Worm (Caenorhabditis elegans) whole organism, midembryonic: Measurements from ENCODE around the gene ttc-37.

Source experiments
- T22C8.4 ChIP-seq: fragments of 200-800 bp; sonication (Bioruptor generic); IDR thresholded peaks from 2 replicates; pipeline ENCODE4 v1.3.6; 2022; ENCODE audit warnings: missing genetic modification characterization, missing compliant biosample characterization
- cog-1 ChIP-seq: sonication (generic microtip); optimal IDR thresholded peaks from 2 replicates; lab custom pipeline; 2016; ENCODE audit warnings: missing genetic modification characterization, missing compliant biosample characterization
- flt-1 ChIP-seq: fragments of 200-800 bp; sonication (Bioruptor generic); IDR thresholded peaks from 2 replicates; pipeline ENCODE4 v1.3.6; 2022; ENCODE audit warnings: missing genetic modification characterization, missing compliant biosample characterization
- klf-2 ChIP-seq: fragments of 200-800 bp; sonication (Bioruptor generic); conservative IDR thresholded peaks from 2 replicates; pipeline ENCODE4 v1.3.6; 2022; ENCODE audit warnings: missing genetic modification reagents, missing genetic modification characterization, missing compliant biosample characterization
- med-1 ChIP-seq: sonication (generic microtip); optimal IDR thresholded peaks from 2 replicates; lab custom pipeline; 2017; ENCODE audit warnings: missing genetic modification characterization, mild to moderate bottlenecking, missing compliant biosample characterization, antibody characterized with exemption, missing genetic modification reagents; ENCODE audit not compliant: insufficient read depth
- ref-1 ChIP-seq: fragments of 200-800 bp; sonication (Bioruptor generic); conservative IDR thresholded peaks from 2 replicates; pipeline ENCODE4 v1.3.6; 2022; ENCODE audit warnings: missing genetic modification reagents, missing genetic modification characterization, missing compliant biosample characterization
- tab-1 ChIP-seq: fragments of 200-800 bp; sonication (Bioruptor generic); IDR thresholded peaks from 2 replicates; pipeline ENCODE4 v1.3.6; 2022; ENCODE audit warnings: missing genetic modification characterization, missing compliant biosample characterization
- ztf-23 ChIP-seq: fragments of 200-800 bp; sonication (Bioruptor generic); IDR thresholded peaks from 2 replicates; pipeline ENCODE4 v1.3.6; 2022; ENCODE audit warnings: missing genetic modification reagents, missing genetic modification characterization, missing compliant biosample characterization
- ztf-29 ChIP-seq: fragments of 200-800 bp; sonication (Bioruptor generic); IDR thresholded peaks from 2 replicates; pipeline ENCODE4 v1.3.6; 2022; ENCODE audit warnings: missing genetic modification reagents, missing genetic modification characterization, missing compliant biosample characterization

The ttc-37 gene

DNA sequence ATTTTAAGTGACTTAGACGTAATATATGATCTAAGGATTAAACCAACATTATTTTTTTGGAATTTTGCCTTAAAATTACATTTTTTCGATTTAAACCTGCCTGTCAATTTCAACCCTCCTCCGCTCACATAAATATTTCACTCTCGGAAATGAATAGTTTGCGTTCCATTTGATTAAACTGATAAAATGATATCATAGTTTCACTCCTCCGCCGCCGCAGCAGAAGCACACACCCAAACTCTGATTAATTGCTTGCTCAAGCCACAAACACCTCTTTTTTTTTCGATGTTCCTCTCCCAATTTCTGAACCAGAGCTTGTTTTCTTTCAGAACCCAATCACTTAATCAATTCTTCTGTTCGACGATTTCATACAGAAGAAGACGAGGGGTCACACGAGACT lies 18.8 kb downstream of the ttc-37 start, which contains the start of gene Y49G5B.1:
Y49G5B.1 (plus strand) TSS at position 324 of the 400 bp plus-strand sequence.
- no peak for TF ChIP-seq med-1 (GFP tag; lab: Kevin White, UChicago)
- TF ChIP-seq ztf-23 (GFP tag; lab: Robert Waterston, UW) = no peak
- no peak for TF ChIP-seq tab-1 (GFP tag; lab: Robert Waterston, UW)
- no peak for TF ChIP-seq flt-1 (GFP tag; lab: Robert Waterston, UW)
- no peak for TF ChIP-seq klf-2
- no peak for TF ChIP-seq ref-1
- no peak for TF ChIP-seq T22C8.4 (GFP tag; lab: Robert Waterston, UW)
- TF ChIP-seq cog-1 (tag; lab: Kevin White, UChicago) = no peak
- TF ChIP-seq ztf-29 (GFP tag; lab: Robert Waterston, UW) = no peak

DNA sequence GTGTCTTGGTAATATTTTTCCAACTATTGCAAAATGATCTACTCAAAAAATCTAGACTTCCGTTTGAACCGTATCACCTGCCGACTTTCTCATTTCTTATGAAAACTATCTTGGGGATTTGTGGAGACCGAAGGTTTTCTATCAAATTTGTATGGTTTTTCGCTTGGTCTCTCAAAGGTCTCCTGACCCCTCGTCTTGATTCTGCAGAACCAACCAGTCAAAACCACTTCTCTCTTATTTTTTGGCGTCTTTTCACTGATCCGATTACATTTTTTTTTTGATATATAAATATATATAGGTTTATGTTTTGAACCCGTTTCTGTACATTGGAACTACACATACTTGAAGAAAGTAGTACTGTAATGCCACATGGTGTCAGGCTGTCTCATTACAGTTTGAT lies 21.4 kb downstream of the ttc-37 start:
- no peak for TF ChIP-seq ztf-29 (GFP tag; lab: Robert Waterston, UW)
- TF ChIP-seq med-1 (GFP tag; lab: Kevin White, UChicago) = no peak
- no peak for TF ChIP-seq ref-1
- no peak for TF ChIP-seq flt-1 (GFP tag; lab: Robert Waterston, UW)
- TF ChIP-seq cog-1 (tag; lab: Kevin White, UChicago) = no peak
- no peak for TF ChIP-seq ztf-23 (GFP tag; lab: Robert Waterston, UW)
- no peak for TF ChIP-seq klf-2
- no peak for TF ChIP-seq T22C8.4 (GFP tag; lab: Robert Waterston, UW)
- no peak for TF ChIP-seq tab-1 (GFP tag; lab: Robert Waterston, UW)

DNA sequence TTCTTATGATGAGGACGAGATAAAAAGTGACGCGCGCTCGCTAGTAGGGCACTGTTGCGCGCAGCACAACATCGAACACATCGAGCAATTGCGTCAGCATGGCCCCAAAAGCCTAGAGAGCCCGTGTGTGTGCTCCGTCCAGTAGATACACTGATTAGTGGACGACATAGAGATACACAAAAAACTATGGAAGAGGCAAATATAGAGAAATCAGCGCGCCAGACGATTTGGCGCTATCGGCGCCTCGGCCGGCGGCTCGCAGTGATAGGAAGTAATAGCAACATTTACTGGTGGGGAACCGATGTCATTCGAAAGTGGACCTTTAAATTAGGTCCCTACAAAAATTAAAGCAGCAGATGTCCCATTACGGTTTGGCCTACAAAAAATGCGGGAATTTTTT lies 24.2 kb downstream of the ttc-37 start:
- TF ChIP-seq T22C8.4 (GFP tag; lab: Robert Waterston, UW) (no peak), tab-1 (GFP tag; lab: Robert Waterston, UW) (no peak)

DNA sequence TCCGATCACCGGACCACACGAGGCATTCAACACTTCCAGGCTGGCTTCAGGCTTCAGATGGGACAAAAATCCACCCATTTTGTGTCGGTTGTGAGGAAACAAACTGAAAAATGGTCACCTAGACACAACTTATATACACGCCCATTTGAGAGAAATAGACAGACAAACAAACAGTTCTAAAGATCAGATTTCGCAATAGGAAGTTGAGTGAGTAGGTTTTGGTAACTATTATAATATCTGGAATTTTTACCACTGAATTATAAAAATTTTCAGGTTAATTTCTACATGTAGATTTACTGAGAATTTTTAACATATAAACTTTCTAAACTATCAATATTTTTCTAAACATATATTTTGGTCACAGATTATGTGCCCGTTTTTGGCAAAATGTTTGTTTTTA lies 29.5 kb downstream of the ttc-37 start, which contains the start of gene cest-32:
cest-32 (minus strand) TSS at position 115 of the 400 bp plus-strand sequence.
- TF ChIP-seq ztf-29 (GFP tag; lab: Robert Waterston, UW) = no peak
- no peak for TF ChIP-seq flt-1 (GFP tag; lab: Robert Waterston, UW)
- no peak for TF ChIP-seq tab-1 (GFP tag; lab: Robert Waterston, UW)
- TF ChIP-seq ztf-23 (GFP tag; lab: Robert Waterston, UW) = no peak
- no peak for TF ChIP-seq klf-2
- TF ChIP-seq cog-1 (tag; lab: Kevin White, UChicago) = no peak

DNA sequence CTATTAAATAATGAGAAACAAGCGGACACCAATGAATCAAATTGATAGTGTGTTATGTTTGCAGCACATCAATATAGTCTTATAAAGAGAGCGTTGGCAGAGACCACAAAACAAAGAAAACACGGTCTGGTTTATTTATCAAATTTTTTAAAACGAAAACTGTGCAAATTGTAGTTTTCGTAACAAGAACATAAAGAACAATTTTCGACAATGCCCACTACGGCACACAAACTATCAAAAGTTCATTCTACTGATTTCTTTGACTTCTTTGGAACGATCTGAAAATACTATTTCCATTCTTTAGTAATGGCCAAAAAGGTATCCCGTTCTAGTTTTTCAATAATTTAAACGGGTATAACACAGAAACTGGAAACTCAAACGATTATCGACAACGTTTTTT lies 32.8 kb downstream of the ttc-37 start, which contains the start of gene cest-35.2:
cest-35.2 (minus strand) TSS at position 101 of the 400 bp plus-strand sequence.
- TF ChIP-seq ztf-23 (GFP tag; lab: Robert Waterston, UW) (no peak), flt-1 (GFP tag; lab: Robert Waterston, UW) (no peak), klf-2 (no peak)

DNA sequence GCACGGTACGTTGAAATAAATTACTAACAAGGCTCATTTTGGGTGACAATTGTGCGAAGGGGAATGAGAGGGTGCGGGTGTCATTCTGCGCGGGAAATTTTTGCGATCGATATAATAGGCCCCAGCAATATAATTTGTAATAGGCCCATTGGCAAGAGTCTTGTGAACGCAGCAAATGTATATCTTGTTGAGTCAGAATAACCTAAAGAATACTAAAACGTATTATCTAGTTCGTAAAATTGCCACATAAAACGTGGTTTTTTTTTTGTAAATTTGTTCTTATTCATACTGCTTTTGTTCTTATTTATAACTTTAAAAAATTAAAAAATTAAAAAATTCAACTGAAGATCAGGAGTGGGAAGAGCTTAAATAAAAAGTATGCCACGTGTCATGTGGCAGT lies 35.1 kb downstream of the ttc-37 start, which contains the start of gene C52A10.3:
C52A10.3 (minus strand) TSS at position 101 of the 400 bp plus-strand sequence.
- TF ChIP-seq ztf-23 (GFP tag; lab: Robert Waterston, UW) (no peak), tab-1 (GFP tag; lab: Robert Waterston, UW) (no peak), ztf-29 (GFP tag; lab: Robert Waterston, UW) (no peak), ref-1 (no peak), med-1 (GFP tag; lab: Kevin White, UChicago) (no peak), klf-2 (no peak), flt-1 (GFP tag; lab: Robert Waterston, UW) (no peak), T22C8.4 (GFP tag; lab: Robert Waterston, UW) (no peak), cog-1 (tag; lab: Kevin White, UChicago) (no peak)

DNA sequence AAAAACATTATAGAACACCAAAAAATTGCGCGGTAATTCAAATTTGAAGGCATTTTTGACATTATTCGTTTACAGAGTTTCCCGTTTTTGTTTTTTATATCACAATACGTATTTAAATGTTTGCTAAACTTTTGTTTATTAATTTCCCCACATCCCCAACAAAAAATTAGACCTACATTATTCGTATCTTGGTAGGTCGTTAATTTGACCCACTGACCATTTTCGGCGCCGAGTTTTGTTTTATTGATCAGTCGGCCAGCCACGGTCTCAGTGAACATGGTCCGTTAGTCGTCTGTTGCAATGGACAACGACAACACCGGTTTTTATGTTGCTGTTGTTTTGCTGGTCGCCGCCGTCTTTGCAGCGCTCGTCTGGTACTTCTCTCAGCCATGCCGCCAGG lies 35.6 kb downstream of the ttc-37 start, which contains the start of gene B0238.15:
B0238.15 (plus strand) TSS at position 301 of the 400 bp plus-strand sequence.
- TF ChIP-seq tab-1 (GFP tag; lab: Robert Waterston, UW) = no peak
- TF ChIP-seq med-1 (GFP tag; lab: Kevin White, UChicago) = no peak
- no peak for TF ChIP-seq cog-1 (tag; lab: Kevin White, UChicago)
- TF ChIP-seq ztf-23 (GFP tag; lab: Robert Waterston, UW) = no peak
- no peak for TF ChIP-seq ztf-29 (GFP tag; lab: Robert Waterston, UW)
- no peak for TF ChIP-seq T22C8.4 (GFP tag; lab: Robert Waterston, UW)

DNA sequence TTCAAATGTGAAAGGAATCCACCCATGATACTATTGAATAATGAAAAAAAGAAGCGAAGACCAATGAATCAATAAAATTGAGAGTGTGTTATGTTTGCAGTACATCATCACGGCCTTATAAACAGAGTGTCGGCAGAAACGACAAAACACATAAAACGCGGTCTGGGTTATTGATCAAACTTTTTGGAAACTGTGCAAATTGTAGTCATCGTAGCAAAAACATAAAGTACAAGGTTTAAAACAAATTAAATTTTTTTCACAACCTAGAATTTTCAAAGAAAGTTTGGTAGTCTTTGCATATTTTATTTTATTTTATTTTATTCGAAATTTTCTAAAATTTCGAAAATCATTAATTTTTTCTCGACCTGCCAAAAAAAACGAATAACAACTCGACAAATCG lies 38.8 kb downstream of the ttc-37 start, which contains the start of gene cest-35.1:
cest-35.1 (minus strand) TSS at position 101 of the 400 bp plus-strand sequence.
- no peak for TF ChIP-seq T22C8.4 (GFP tag; lab: Robert Waterston, UW)
- no peak for TF ChIP-seq klf-2
- TF ChIP-seq flt-1 (GFP tag; lab: Robert Waterston, UW) = no peak

DNA sequence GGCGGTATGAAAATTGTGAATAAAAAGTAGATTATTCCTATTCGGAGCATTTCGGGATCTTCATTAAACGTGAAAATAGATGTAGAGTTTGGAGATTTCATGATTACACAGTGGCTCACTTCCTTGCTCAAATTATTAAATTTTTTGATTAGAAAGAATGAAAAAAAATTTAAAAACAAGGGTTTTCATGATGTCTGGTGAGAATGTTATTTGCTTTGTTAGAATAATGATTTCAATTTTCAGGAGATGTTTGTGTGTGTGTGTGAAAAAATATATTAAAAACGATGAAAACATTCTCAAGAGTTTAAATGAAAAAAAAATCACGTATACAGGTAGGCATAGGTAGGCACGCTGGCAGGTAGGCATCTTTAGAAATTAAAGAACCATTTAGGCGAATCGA lies 47.7 kb downstream of the ttc-37 start, which contains the start of gene srt-68:
srt-68 (minus strand) TSS at position 101 of the 400 bp plus-strand sequence.
- no peak for TF ChIP-seq ztf-29 (GFP tag; lab: Robert Waterston, UW)
- TF ChIP-seq ref-1 = no peak
- no peak for TF ChIP-seq cog-1 (tag; lab: Kevin White, UChicago)
- no peak for TF ChIP-seq tab-1 (GFP tag; lab: Robert Waterston, UW)
- TF ChIP-seq T22C8.4 (GFP tag; lab: Robert Waterston, UW) = no peak
- TF ChIP-seq klf-2 = no peak
- no peak for TF ChIP-seq ztf-23 (GFP tag; lab: Robert Waterston, UW)
- TF ChIP-seq med-1 (GFP tag; lab: Kevin White, UChicago) = no peak
- TF ChIP-seq flt-1 (GFP tag; lab: Robert Waterston, UW) = no peak

DNA sequence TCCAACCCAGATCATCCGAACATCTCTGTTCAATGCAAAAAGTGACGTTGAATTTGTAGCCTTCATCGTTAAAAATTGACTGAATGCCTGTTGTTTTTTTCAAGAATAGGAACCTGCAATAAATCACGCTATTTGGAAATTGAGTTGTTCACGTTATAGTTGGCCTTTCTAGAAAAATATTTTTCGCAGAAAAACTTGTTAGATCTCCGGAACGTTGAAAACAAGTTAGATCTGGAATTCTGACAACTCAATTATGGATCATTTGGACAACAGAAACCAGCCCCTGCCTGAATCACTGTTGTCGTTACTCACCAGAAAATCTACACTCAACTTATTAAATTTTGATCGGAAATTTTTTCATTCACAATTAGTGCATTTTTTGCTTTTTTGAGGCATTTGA lies 53.1 kb downstream of the ttc-37 start, which contains the start of gene srt-67:
srt-67 (minus strand) TSS at position 101 of the 400 bp plus-strand sequence.
- TF ChIP-seq klf-2 = no peak
- TF ChIP-seq ref-1 = no peak
- no peak for TF ChIP-seq T22C8.4 (GFP tag; lab: Robert Waterston, UW)
